Fruit fly (Drosophila melanogaster): Measurements from ENCODE around the gene Naa20A.

- TF ChIP-seq ovo (GFP tag; optimal IDR thresholded peaks at IDR 0.05) (no peak), Hr96 (GFP tag; optimal IDR thresholded peaks at IDR 0.05) (no peak), Clk (GFP tag; optimal IDR thresholded peaks at IDR 0.05) (no peak), cnc (optimal IDR thresholded peaks at IDR 0.05) (no peak), CG5204 (GFP tag; optimal IDR thresholded peaks at IDR 0.05) (no peak), cic (GFP tag; optimal IDR thresholded peaks at IDR 0.05) (no peak)
Measured at dm6 chrX:19611226-19611625, 11.6 kb downstream of the Naa20A start, which contains the start of the genes Shawn and Tyler.
